Worm (Caenorhabditis elegans) whole organism, L1 larva: ENCODE measurements around the gene F48G7.7.

ENCODE experiments used
- nhr-85 ChIP-seq: sonication (generic microtip); peaks from one replicate; lab custom pipeline; 2016; ENCODE audit warnings: missing genetic modification characterization, inconsistent platforms, missing compliant biosample characterization
- ztf-11 ChIP-seq, 2 experiments: sonication (generic microtip); optimal IDR thresholded peaks; 2 replicates each; lab custom pipeline; 2016 to 2017; ENCODE audit warnings: missing genetic modification characterization in 2 of 2, missing biosample characterization in 1 of 2, missing compliant biosample characterization in 1 of 2

- no peak for TF ChIP-seq ztf-11 (tag; optimal IDR thresholded peaks at IDR 0.05; lab: Kevin White, UChicago)
- TF ChIP-seq nhr-85, result no peak
Measured at ce11 chrV:627585-627984, 1.4 kb upstream of the F48G7.7 start, which contains the start of gene F48G7.8.
